Worm (Caenorhabditis elegans): Measurements from ENCODE around the gene F58D2.2.
A peak's percentile ranks its signal among the peaks of the same experiment; 100 is the strongest.

F58D2.2 gene

DNA sequence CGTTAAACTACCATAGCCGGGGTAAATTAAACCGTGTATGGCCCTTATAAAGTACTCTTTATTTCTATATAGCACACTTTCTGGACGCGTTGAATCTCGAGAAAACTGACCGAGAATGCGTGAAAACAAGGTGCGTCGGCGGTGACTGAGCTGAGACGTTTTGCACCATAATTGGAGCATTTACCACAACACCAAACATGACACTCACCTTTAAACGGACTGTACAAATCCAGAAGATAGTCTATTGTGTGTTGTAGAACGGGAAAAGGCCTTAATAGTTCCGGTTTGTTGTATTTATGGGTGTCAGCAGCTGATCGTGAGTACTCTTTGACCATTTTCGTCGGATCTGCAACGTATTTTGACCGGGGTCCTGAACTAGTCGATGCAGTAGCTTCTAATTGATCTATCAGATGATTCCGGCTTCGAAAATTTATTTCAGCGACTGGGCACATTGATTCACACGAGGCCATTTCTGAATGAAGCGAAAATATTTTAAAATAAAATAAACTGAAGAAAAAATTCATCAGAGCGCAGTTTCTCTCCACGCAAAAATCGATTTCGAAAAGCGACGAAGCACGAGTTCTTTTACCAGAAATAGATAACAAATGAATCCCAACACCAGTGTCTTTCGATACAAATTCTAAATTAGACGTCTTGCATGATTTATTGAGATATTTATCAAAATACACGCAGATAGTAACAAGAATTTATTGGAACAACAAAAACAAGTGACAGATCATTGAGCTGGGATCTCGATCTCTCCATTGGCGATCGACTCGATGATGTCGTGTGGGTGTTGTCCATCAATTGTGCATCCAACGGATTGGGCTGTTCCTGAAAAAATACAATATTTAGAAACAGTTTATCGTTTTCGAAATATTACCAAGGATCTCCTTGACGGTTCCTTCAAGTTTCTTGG is 49.6 kb downstream of the F58D2.2 start, which contains the start of gene tag-115 (continued):
- TF ChIP-seq chd-7 (tag; optimal IDR thresholded peaks at IDR 0.05) = no peak
- TF ChIP-seq ceh-91 (GFP tag; IDR thresholded peaks at IDR 0.05) = peak; percentile 26; the same call in 1 of the 2 replicates
- TF ChIP-seq dpff-1 (tag; optimal IDR thresholded peaks at IDR 0.05) = no peak
- TF ChIP-seq ets-4 (GFP tag; optimal IDR thresholded peaks at IDR 0.05) = no peak
- no peak for TF ChIP-seq hlh-26 (GFP tag; conservative IDR thresholded peaks at IDR 0.05)
- TF ChIP-seq T26A5.8 (tag; optimal IDR thresholded peaks at IDR 0.05) = no peak
- no peak for TF ChIP-seq attf-3 (GFP tag; conservative IDR thresholded peaks at IDR 0.05)
- peak; percentile 80 for TF ChIP-seq madf-6 (GFP tag; IDR thresholded peaks at IDR 0.05)
- TF ChIP-seq F37B4.10 (GFP tag; IDR thresholded peaks at IDR 0.05) = no peak
- TF ChIP-seq Y67H2A.10 (GFP tag; conservative IDR thresholded peaks at IDR 0.05) = no peak
- TF ChIP-seq D2030.7 (GFP tag; IDR thresholded peaks at IDR 0.05) = peak; percentile 43; the same call in 1 of the 2 replicates
- peak; percentile 6 for TF ChIP-seq efl-1 (GFP tag; optimal IDR thresholded peaks at IDR 0.05)
- TF ChIP-seq lir-1 (GFP tag; conservative IDR thresholded peaks at IDR 0.05) = no peak
- peak; percentile 41 for TF ChIP-seq mxl-1 (tag; optimal IDR thresholded peaks at IDR 0.05)
- peak; percentile 50 for TF ChIP-seq rcor-1 (GFP tag; IDR thresholded peaks at IDR 0.05)
- TF ChIP-seq lsy-27 (tag; optimal IDR thresholded peaks at IDR 0.05; ENCODE audit: borderline replicate concordance, insufficient read depth) = no peak
- TF ChIP-seq B0019.2 (GFP tag; conservative IDR thresholded peaks at IDR 0.05) = no peak
- peak; percentile 49 for TF ChIP-seq mes-4 (tag; optimal IDR thresholded peaks at IDR 0.05)
- TF ChIP-seq xnd-1 (tag; optimal IDR thresholded peaks at IDR 0.05) = peak; percentile 54
- peak in 1 of 3 experiments; percentile 79 for TF ChIP-seq lin-35 (GFP tag; optimal IDR thresholded peaks at IDR 0.05)
- TF ChIP-seq rpc-1 (optimal IDR thresholded peaks at IDR 0.05) = no peak
- peak; percentile 62 for TF ChIP-seq rpc-1 (tag; optimal IDR thresholded peaks at IDR 0.05)
- no peak for TF ChIP-seq nhr-179 (tag; optimal IDR thresholded peaks at IDR 0.05)
- TF ChIP-seq ceh-79 (tag; optimal IDR thresholded peaks at IDR 0.05) = no peak
- TF ChIP-seq sea-2 (GFP tag; IDR thresholded peaks at IDR 0.05) = no peak
- no peak for TF ChIP-seq sptf-2 (GFP tag; optimal IDR thresholded peaks at IDR 0.05)
- peak; percentile 91 for TF ChIP-seq cebp-2 (GFP tag; IDR thresholded peaks at IDR 0.05)
- TF ChIP-seq egl-44 (GFP tag; IDR thresholded peaks at IDR 0.05) = no peak
- TF ChIP-seq pha-4 (tag; optimal IDR thresholded peaks at IDR 0.05) = no peak
- no peak; the same call in 1 of the 2 replicates for TF ChIP-seq madf-8 (GFP tag; conservative IDR thresholded peaks at IDR 0.05)
- peak; percentile 46 for TF ChIP-seq F23B12.7 (tag; optimal IDR thresholded peaks at IDR 0.05; ENCODE audit: insufficient read depth)
- peak; percentile 85 for TF ChIP-seq lin-26 (GFP tag; IDR thresholded peaks at IDR 0.05)
- TF ChIP-seq nfya-2 (GFP tag; IDR thresholded peaks at IDR 0.05) = no peak
- no peak for TF ChIP-seq somi-1 (GFP tag; optimal IDR thresholded peaks at IDR 0.05)
- no peak for TF ChIP-seq nhr-120 (GFP tag; IDR thresholded peaks at IDR 0.05)
- TF ChIP-seq ztf-6 (GFP tag; IDR thresholded peaks at IDR 0.05) = no peak
- no peak for TF ChIP-seq ztf-28 (GFP tag; IDR thresholded peaks at IDR 0.05)
- no peak for TF ChIP-seq sdz-38 (tag; optimal IDR thresholded peaks at IDR 0.05)
- no peak for TF ChIP-seq Y79H2A.3 (GFP tag; conservative IDR thresholded peaks at IDR 0.05)
- TF ChIP-seq unc-62 (GFP tag; optimal IDR thresholded peaks at IDR 0.05) = no peak
- peak; percentile 49 for TF ChIP-seq fkh-3 (tag; optimal IDR thresholded peaks at IDR 0.05)
- no peak for TF ChIP-seq F55B11.4 (tag; optimal IDR thresholded peaks at IDR 0.05; ENCODE audit: borderline replicate concordance, insufficient read depth)
- TF ChIP-seq K11D2.4 (GFP tag; IDR thresholded peaks at IDR 0.05) = no peak
- peak; percentile 94 for TF ChIP-seq snpc-1.3 (tag; optimal IDR thresholded peaks at IDR 0.05; ENCODE audit: insufficient read depth)
- TF ChIP-seq bed-2 (GFP tag; IDR thresholded peaks at IDR 0.05) = no peak
- peak; percentile 22 for TF ChIP-seq atf-7 (tag; optimal IDR thresholded peaks at IDR 0.05)

All from whole organism, young adult.